ENCODE assay signal across 1 fruit fly cellular context in the genomic region with DNA sequence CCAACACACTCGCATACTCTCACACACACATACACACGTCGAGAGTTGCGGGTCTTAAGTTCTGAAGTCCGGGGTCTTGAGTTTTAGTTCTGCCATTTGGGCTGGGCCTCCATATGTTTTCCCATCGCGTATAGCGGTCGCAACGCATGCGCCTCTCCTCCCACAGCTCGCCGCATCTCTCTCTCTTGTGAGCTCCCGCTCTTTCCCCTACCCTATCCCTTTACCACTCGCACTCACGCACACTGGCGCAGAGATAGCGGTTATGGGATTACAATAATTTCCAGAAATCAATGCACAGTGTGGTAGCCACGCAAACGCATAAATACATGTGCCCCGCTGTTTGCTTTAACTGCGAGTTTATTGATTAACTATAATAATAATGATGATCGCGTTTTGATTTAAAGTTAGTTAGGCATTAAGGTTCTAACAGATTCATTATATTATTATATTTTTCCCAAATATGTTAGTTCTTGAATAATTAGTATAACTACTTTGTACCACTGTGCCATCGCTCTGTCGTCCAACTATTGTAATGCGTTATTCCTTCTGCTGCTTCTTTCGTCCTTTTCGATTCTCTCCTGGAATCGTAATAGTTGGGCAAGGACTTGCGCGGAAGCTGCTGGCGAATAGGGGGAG.
A peak's percentile ranks its signal among the peaks of the same experiment; 100 is the strongest.
TF ChIP-seq lines count a peak whose summit lies in the region.

No protein-coding gene starts in this region.

TF ChIP-seq in whole organism, embryonic, 481 proteins besides CTCF, POLR2A, EP300 and RAD21 (continued from another document):
- TF ChIP-seq sim (GFP tag; IDR thresholded peaks at IDR 0.05; lab: Robert Waterston, UW) (peak; percentile 84), p53 (GFP tag; optimal IDR thresholded peaks at IDR 0.05; lab: Kevin White, UChicago) (peak; percentile 32), br (optimal IDR thresholded peaks at IDR 0.05; lab: Kevin White, UChicago) (no peak), ftz-f1 (GFP tag; optimal IDR thresholded peaks at IDR 0.05; lab: Kevin White, UChicago) (peak; percentile 33), inv (GFP tag; IDR thresholded peaks at IDR 0.05; lab: Robert Waterston, UW; ENCODE audit: partially characterized antibody) (0 out of 2 replicates have a peak, but pooled peaks have one; percentile 19), Ets97D (GFP tag; optimal IDR thresholded peaks at IDR 0.05; lab: Kevin White, UChicago) (peak; percentile 48), kni (GFP tag; optimal IDR thresholded peaks at IDR 0.05; lab: Kevin White, UChicago) (peak; percentile 74), so (GFP tag; IDR thresholded peaks at IDR 0.05; lab: Robert Waterston, UW) (peak; percentile 90), Six4 (GFP tag; optimal IDR thresholded peaks at IDR 0.05; lab: Kevin White, UChicago) (peak; percentile 92), chm (GFP tag; IDR thresholded peaks at IDR 0.05; lab: Robert Waterston, UW) (peak; percentile 72), lov (optimal IDR thresholded peaks at IDR 0.05; lab: Kevin White, UChicago) (no peak), lov (GFP tag; IDR thresholded peaks at IDR 0.05; lab: Robert Waterston, UW) (peak; percentile 85; the same call in 2 of the 3 replicates), scrt (GFP tag; optimal IDR thresholded peaks at IDR 0.05; lab: Kevin White, UChicago) (peak; percentile 85), pb (GFP tag; optimal IDR thresholded peaks at IDR 0.05; lab: Kevin White, UChicago) (peak; percentile 65), grau (tag; optimal IDR thresholded peaks at IDR 0.05; lab: Kevin White, UChicago) (peak; percentile 93), CG14860 (GFP tag; IDR thresholded peaks at IDR 0.05; lab: Robert Waterston, UW; ENCODE audit: partially characterized antibody) (peak; percentile 70), B-H1 (GFP tag; IDR thresholded peaks at IDR 0.05; lab: Robert Waterston, UW) (peak; percentile 80), CG34422 (GFP tag; IDR thresholded peaks at IDR 0.05; lab: Robert Waterston, UW) (peak; percentile 85), kah (GFP tag; optimal IDR thresholded peaks at IDR 0.05; lab: Kevin White, UChicago) (peak; percentile 79), CG6791 (GFP tag; IDR thresholded peaks at IDR 0.05; lab: Robert Waterston, UW; ENCODE audit: partially characterized antibody) (peak; percentile 34; the same call in 1 of the 3 replicates), CG15514 (GFP tag; optimal IDR thresholded peaks at IDR 0.05; lab: Kevin White, UChicago) (peak; percentile 84), zfh1 (GFP tag; IDR thresholded peaks at IDR 0.05; lab: Robert Waterston, UW) (peak; percentile 88), CG10274 (GFP tag; optimal IDR thresholded peaks at IDR 0.05; lab: Kevin White, UChicago) (peak; percentile 78)
